Worm (Caenorhabditis elegans): Measurements from ENCODE around the gene lat-1.

lat-1 gene

DNA sequence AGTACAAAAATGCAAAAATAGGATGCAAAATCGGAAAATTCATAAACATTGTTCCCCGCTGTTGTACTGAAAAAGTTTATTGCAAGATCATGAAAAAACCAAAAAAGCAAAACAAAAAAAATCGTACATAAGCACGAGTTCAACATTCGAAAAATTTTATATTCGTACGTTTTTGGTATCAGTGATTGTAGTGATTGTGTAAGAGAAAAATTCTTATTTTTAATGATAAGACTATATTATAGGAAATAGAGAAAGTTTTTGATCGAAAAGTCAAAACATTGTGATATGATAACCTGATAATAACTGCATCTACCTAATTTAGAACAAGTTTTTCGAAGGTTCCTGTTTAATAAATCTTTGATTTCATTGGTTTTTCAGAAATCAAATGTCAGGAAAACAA lies 20.7 kb downstream of the lat-1 start:
- TF ChIP-seq ztf-29 (GFP tag; IDR thresholded peaks at IDR 0.05) (no peak), flt-1 (GFP tag; IDR thresholded peaks at IDR 0.05) (no peak), tab-1 (GFP tag; IDR thresholded peaks at IDR 0.05) (no peak), med-1 (GFP tag; optimal IDR thresholded peaks at IDR 0.05; ENCODE audit: insufficient read depth) (no peak), T22C8.4 (GFP tag; IDR thresholded peaks at IDR 0.05) (no peak), cog-1 (tag; optimal IDR thresholded peaks at IDR 0.05) (no peak), ref-1 (GFP tag; conservative IDR thresholded peaks at IDR 0.05) (no peak), klf-2 (GFP tag; conservative IDR thresholded peaks at IDR 0.05) (no peak), ztf-23 (GFP tag; IDR thresholded peaks at IDR 0.05) (no peak)

DNA sequence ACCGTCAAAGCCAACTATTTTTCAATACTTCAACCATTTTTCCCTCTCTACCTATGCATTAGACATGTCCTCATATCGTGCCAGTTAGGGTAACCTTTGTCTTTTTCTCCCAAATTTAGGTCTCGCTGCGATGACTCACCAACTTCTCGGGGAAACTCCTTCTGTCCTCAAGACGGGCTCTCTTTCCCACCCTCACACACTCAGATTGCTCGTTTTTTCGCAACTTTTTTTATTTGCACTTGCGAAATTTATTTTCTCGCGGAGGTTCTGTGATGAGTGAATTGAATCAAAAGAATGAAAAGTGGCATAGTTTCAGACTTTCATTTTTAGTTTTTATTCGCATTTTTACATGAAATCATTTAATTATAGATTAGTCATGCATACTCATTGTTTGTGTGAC lies 23.7 kb downstream of the lat-1 start:
- TF ChIP-seq ztf-23 (GFP tag; IDR thresholded peaks at IDR 0.05) (no peak), ztf-29 (GFP tag; IDR thresholded peaks at IDR 0.05) (no peak), tab-1 (GFP tag; IDR thresholded peaks at IDR 0.05) (no peak), flt-1 (GFP tag; IDR thresholded peaks at IDR 0.05) (no peak), T22C8.4 (GFP tag; IDR thresholded peaks at IDR 0.05) (no peak), cog-1 (tag; optimal IDR thresholded peaks at IDR 0.05) (no peak), klf-2 (GFP tag; conservative IDR thresholded peaks at IDR 0.05) (no peak), ref-1 (GFP tag; conservative IDR thresholded peaks at IDR 0.05) (no peak), med-1 (GFP tag; optimal IDR thresholded peaks at IDR 0.05; ENCODE audit: insufficient read depth) (no peak)

DNA sequence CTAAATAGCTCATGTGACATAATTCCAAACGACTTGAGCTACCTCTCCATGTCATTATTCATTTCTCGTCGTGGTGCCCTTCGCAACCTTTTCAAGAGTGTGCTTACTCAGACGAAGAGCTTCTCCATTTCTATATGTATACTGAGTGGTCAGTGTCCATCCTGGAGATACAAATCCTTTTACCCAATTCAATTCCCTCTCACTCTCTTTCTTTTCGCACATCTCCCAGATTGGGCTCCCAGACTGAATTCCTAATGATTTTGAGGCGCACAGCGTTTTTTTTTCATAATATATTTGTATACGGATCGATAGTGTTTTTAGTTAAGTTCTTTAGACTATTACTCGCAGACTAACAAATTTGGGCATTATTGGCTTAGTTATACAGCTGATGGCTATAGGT lies 24.3 kb downstream of the lat-1 start:
- no peak for TF ChIP-seq flt-1 (GFP tag; IDR thresholded peaks at IDR 0.05)
- TF ChIP-seq klf-2 (GFP tag; conservative IDR thresholded peaks at IDR 0.05), result no peak
- no peak for TF ChIP-seq T22C8.4 (GFP tag; IDR thresholded peaks at IDR 0.05)
- no peak for TF ChIP-seq tab-1 (GFP tag; IDR thresholded peaks at IDR 0.05)
- no peak for TF ChIP-seq med-1 (GFP tag; optimal IDR thresholded peaks at IDR 0.05; ENCODE audit: insufficient read depth)
- TF ChIP-seq ztf-23 (GFP tag; IDR thresholded peaks at IDR 0.05), result no peak
- TF ChIP-seq cog-1 (tag; optimal IDR thresholded peaks at IDR 0.05), result no peak
- TF ChIP-seq ref-1 (GFP tag; conservative IDR thresholded peaks at IDR 0.05), result no peak
- no peak for TF ChIP-seq ztf-29 (GFP tag; IDR thresholded peaks at IDR 0.05)

DNA sequence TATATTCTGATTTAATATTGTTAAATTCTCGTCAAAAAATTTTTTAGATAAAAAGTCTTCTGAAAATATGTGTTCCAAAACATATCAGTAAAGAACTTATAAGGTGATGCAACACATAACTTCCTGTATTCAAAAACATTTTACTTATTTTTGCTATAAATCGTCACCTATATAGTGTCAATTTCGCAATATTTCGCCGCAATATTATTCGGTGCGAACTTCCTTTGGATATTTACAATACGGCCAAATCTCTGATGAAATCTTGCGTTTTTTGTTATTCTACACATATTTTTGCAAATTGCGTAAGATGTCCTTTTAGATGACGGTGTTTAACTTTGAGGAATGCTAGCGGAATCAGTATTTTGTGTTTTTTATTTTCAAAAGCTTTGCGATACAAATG lies 24.8 kb downstream of the lat-1 start:
- no peak for TF ChIP-seq cog-1 (tag; optimal IDR thresholded peaks at IDR 0.05)
- no peak for TF ChIP-seq ztf-29 (GFP tag; IDR thresholded peaks at IDR 0.05)
- TF ChIP-seq klf-2 (GFP tag; conservative IDR thresholded peaks at IDR 0.05), result no peak
- no peak for TF ChIP-seq tab-1 (GFP tag; IDR thresholded peaks at IDR 0.05)
- no peak for TF ChIP-seq ztf-23 (GFP tag; IDR thresholded peaks at IDR 0.05)
- TF ChIP-seq med-1 (GFP tag; optimal IDR thresholded peaks at IDR 0.05; ENCODE audit: insufficient read depth), result no peak
- TF ChIP-seq T22C8.4 (GFP tag; IDR thresholded peaks at IDR 0.05), result no peak
- TF ChIP-seq flt-1 (GFP tag; IDR thresholded peaks at IDR 0.05), result no peak
- TF ChIP-seq ref-1 (GFP tag; conservative IDR thresholded peaks at IDR 0.05), result no peak

DNA sequence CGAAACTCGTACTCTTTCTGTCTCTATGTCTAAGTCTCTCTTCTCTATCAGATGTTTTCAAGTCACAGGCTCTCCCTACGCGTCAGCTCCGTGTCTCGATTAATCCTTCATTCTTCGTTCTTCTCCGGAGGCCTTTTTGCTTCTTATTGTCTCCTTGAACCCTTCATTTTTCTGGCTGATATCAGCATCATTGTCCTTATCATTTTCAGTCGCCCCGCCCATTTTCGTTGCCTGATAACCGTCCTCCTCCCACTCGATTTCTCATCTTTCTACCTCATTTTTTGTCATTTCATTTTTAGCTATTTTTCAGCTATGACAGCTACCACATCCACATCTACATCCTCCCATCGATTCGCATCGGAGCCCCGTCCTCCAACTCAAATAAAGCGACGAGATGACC lies 25.5 kb downstream of the lat-1 start, which contains the start of gene B0457.6:
Gene B0457.6, plus strand, starts transcription at position 284 of the 400 bp plus-strand sequence.
- TF ChIP-seq T22C8.4 (GFP tag; IDR thresholded peaks at IDR 0.05), result no peak
- no peak for TF ChIP-seq tab-1 (GFP tag; IDR thresholded peaks at IDR 0.05)
- TF ChIP-seq cog-1 (tag; optimal IDR thresholded peaks at IDR 0.05), result no peak
- no peak for TF ChIP-seq med-1 (GFP tag; optimal IDR thresholded peaks at IDR 0.05; ENCODE audit: insufficient read depth)
- no peak for TF ChIP-seq ztf-23 (GFP tag; IDR thresholded peaks at IDR 0.05)
- TF ChIP-seq ztf-29 (GFP tag; IDR thresholded peaks at IDR 0.05), result no peak
- no peak for TF ChIP-seq ref-1 (GFP tag; conservative IDR thresholded peaks at IDR 0.05)
- TF ChIP-seq klf-2 (GFP tag; conservative IDR thresholded peaks at IDR 0.05), result no peak
- TF ChIP-seq flt-1 (GFP tag; IDR thresholded peaks at IDR 0.05), result no peak

DNA sequence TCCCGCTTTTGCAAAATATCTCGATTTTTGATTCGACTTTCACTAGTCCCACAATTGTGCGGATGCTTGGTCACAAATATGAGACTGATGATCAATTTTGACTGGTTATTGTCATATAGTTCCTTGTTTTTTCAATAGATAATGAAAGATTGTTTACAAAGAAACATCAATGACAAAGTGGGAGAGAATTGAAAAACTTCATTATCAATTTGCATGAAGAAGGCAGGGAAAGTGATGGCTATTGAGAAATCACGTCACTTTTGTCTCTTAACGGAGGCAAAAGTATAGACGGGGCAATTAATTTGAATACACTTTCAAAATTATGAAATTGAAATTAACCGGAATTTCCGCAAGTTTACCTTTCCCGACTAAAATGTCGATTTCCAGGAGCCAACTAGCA lies 26.5 kb downstream of the lat-1 start:
- no peak for TF ChIP-seq tab-1 (GFP tag; IDR thresholded peaks at IDR 0.05)
- no peak for TF ChIP-seq cog-1 (tag; optimal IDR thresholded peaks at IDR 0.05)
- no peak for TF ChIP-seq ztf-29 (GFP tag; IDR thresholded peaks at IDR 0.05)
- no peak for TF ChIP-seq ztf-23 (GFP tag; IDR thresholded peaks at IDR 0.05)
- TF ChIP-seq med-1 (GFP tag; optimal IDR thresholded peaks at IDR 0.05; ENCODE audit: insufficient read depth), result no peak
- no peak for TF ChIP-seq ref-1 (GFP tag; conservative IDR thresholded peaks at IDR 0.05)
- no peak for TF ChIP-seq klf-2 (GFP tag; conservative IDR thresholded peaks at IDR 0.05)
- no peak for TF ChIP-seq flt-1 (GFP tag; IDR thresholded peaks at IDR 0.05)
- TF ChIP-seq T22C8.4 (GFP tag; IDR thresholded peaks at IDR 0.05), result no peak

DNA sequence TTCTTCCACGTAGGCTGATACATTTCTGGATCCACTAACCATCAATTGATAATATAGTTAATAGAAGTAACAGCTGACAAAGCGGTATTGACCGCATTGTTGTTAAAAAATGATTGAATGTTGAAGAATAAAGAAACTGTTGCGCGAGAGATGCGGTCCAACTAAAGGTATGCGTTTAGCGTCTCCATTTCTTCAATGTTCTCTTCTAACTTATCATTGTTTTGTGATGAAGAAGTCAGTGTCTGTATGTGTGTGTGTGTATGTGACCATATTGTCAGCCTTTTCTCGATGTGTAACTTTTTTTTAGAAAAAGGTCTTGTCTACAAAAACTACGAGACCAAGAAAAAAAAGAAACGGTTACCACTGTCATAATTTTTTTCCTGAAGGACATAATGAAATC lies 29.8 kb downstream of the lat-1 start, which contains the start of gene B0457.2:
Gene B0457.2, minus strand, starts transcription at position 101 of the 400 bp plus-strand sequence.
- TF ChIP-seq ztf-29 (GFP tag; IDR thresholded peaks at IDR 0.05) (no peak), klf-2 (GFP tag; conservative IDR thresholded peaks at IDR 0.05) (no peak), ztf-23 (GFP tag; IDR thresholded peaks at IDR 0.05) (no peak), flt-1 (GFP tag; IDR thresholded peaks at IDR 0.05) (no peak)

DNA sequence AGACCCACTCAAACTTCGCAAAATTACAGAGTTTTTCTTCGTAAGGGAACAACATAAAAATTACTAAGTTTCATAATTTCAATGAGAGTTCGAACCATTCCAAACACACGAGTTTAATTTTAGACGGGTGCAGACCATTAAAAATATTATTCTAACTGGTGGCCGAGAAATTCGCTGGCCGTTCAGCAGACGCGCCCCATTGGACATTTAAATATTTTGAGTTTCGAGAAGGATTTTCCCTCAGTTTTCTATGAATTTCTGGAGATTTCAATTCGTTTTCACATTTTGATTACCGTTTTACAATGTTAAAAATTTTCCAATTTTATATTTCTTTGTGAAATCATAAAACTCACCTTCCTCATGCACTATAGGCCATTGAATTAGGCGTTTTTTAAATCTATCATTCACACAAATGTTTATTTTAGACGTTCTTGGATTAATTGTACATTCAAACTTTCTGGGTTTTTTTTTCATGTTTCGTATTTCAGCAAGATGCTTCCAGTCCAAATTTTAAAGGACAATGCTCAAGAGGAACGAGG lies 30.7 kb downstream of the lat-1 start, which contains the start of gene cct-2:
Gene cct-2, plus strand, starts transcription at position 489 of the 539 bp plus-strand sequence.
- no peak for TF ChIP-seq cog-1 (tag; optimal IDR thresholded peaks at IDR 0.05)
- TF ChIP-seq ztf-29 (GFP tag; IDR thresholded peaks at IDR 0.05), result no peak
- no peak for TF ChIP-seq T22C8.4 (GFP tag; IDR thresholded peaks at IDR 0.05)
- no peak for TF ChIP-seq tab-1 (GFP tag; IDR thresholded peaks at IDR 0.05)
- TF ChIP-seq klf-2 (GFP tag; conservative IDR thresholded peaks at IDR 0.05), result no peak
- no peak for TF ChIP-seq ztf-23 (GFP tag; IDR thresholded peaks at IDR 0.05)
- TF ChIP-seq med-1 (GFP tag; optimal IDR thresholded peaks at IDR 0.05; ENCODE audit: insufficient read depth), result no peak
- no peak for TF ChIP-seq ref-1 (GFP tag; conservative IDR thresholded peaks at IDR 0.05)

DNA sequence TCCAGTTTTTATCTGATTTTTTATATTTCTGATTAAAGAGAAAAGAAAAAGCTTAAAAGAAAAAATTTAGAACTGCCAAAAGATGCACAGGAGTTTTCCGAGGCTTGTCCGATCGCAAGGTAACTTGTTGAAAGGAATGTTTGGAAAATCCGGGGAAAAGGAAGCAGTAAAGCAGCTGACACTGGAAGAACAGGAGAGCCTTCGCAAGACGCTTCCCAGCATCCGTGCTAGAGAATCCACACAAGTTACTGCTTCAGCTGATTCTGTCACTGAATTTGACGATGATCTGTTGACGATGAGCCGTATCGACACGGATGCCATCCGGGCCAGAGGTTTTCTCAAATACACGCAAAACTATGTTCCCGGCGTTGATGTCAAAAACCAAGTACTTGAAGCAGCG lies 33.1 kb downstream of the lat-1 start, which contains the start of gene mrpl-50:
Gene mrpl-50, plus strand, starts transcription at position 71 of the 400 bp plus-strand sequence.
- TF ChIP-seq T22C8.4 (GFP tag; IDR thresholded peaks at IDR 0.05) (no peak), ztf-29 (GFP tag; IDR thresholded peaks at IDR 0.05) (no peak), flt-1 (GFP tag; IDR thresholded peaks at IDR 0.05) (no peak), med-1 (GFP tag; optimal IDR thresholded peaks at IDR 0.05; ENCODE audit: insufficient read depth) (no peak), ref-1 (GFP tag; conservative IDR thresholded peaks at IDR 0.05) (no peak), klf-2 (GFP tag; conservative IDR thresholded peaks at IDR 0.05) (no peak), cog-1 (tag; optimal IDR thresholded peaks at IDR 0.05) (no peak), ztf-23 (GFP tag; IDR thresholded peaks at IDR 0.05) (no peak), tab-1 (GFP tag; IDR thresholded peaks at IDR 0.05) (no peak)

All from whole organism, midembryonic.